Worm (Caenorhabditis elegans): ENCODE data around the gene pqn-82.
A peak's percentile ranks its signal among the peaks of the same experiment; 100 is the strongest.

pqn-82 gene

DNA sequence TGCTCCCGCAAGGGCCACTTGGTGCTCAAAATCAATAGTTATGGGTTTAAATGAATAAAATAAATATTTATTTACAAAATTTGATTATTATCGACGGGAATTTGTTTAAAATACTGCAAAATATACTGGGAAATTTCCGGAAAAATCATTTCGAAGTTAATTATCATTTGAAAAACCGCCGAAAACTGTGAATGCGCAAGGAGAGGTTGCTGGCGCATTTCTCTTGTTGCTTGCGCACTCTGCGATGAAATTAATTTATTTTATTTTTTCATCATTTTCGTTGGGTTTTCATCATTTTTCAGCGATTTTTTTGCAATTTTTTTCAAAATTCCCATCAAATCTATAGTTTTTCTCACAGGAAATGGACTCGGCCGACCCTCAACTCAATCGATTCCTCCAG, 10.7 kb downstream of the pqn-82 start, which contains the start of gene ddp-1 (continued):
- TF ChIP-seq nhr-90 (tag; optimal IDR thresholded peaks at IDR 0.05; ENCODE audit: poor library complexity): peak; percentile 98
- peak; percentile 85 for TF ChIP-seq nhr-77 (tag; optimal IDR thresholded peaks at IDR 0.05)
- peak; percentile 86 for TF ChIP-seq C04F5.9 (tag; optimal IDR thresholded peaks at IDR 0.05)
- peak; percentile 91 for TF ChIP-seq fos-1 (tag; optimal IDR thresholded peaks at IDR 0.05)
- peak; percentile 95 for TF ChIP-seq xbp-1 (tag; optimal IDR thresholded peaks at IDR 0.05)
- TF ChIP-seq fkh-4 (tag; optimal IDR thresholded peaks at IDR 0.05; ENCODE audit: borderline replicate concordance): peak; percentile 78
- peak; percentile 65 for TF ChIP-seq aha-1 (tag; optimal IDR thresholded peaks at IDR 0.05)
- peak; percentile 93 for TF ChIP-seq lin-14 (GFP tag; optimal IDR thresholded peaks at IDR 0.05)
- TF ChIP-seq nhr-11 (tag; optimal IDR thresholded peaks at IDR 0.05): peak; percentile 89
- TF ChIP-seq swsn-7 (tag; optimal IDR thresholded peaks at IDR 0.05): peak; percentile 96
- peak; percentile 92 for TF ChIP-seq sox-4 (tag; optimal IDR thresholded peaks at IDR 0.05)
- TF ChIP-seq egl-13 (tag; optimal IDR thresholded peaks at IDR 0.05): peak; percentile 93
- TF ChIP-seq pqm-1 (tag; optimal IDR thresholded peaks at IDR 0.05): peak; percentile 29
- peak; percentile 81 for TF ChIP-seq zag-1 (tag; optimal IDR thresholded peaks at IDR 0.05)
- TF ChIP-seq jun-1 (tag; optimal IDR thresholded peaks at IDR 0.05): peak; percentile 93
- peak; percentile 92 for TF ChIP-seq skn-1 (tag; optimal IDR thresholded peaks at IDR 0.05)
- TF ChIP-seq mep-1 (tag; optimal IDR thresholded peaks at IDR 0.05): peak; percentile 99
- peak; percentile 95 for TF ChIP-seq unc-86 (tag; optimal IDR thresholded peaks at IDR 0.05)
- peak; percentile 96 for TF ChIP-seq nhr-19 (GFP tag; conservative IDR thresholded peaks at IDR 0.05)
- peak; percentile 91 for TF ChIP-seq fkh-10 (GFP tag; optimal IDR thresholded peaks at IDR 0.05)
- TF ChIP-seq zip-4 (GFP tag; optimal IDR thresholded peaks at IDR 0.05): peak; percentile 93
- peak; percentile 90 for TF ChIP-seq mab-9 (GFP tag; IDR thresholded peaks at IDR 0.05)
- peak; percentile 97 for TF ChIP-seq aly-2 (tag; optimal IDR thresholded peaks at IDR 0.05)
- peak; percentile 97 for TF ChIP-seq C16A3.4 (tag; optimal IDR thresholded peaks at IDR 0.05)
- TF ChIP-seq lin-35 (GFP tag; optimal IDR thresholded peaks at IDR 0.05): peak; percentile 99 to 100
- no peak for TF ChIP-seq nhr-84 (tag; optimal IDR thresholded peaks at IDR 0.05)
- peak; percentile 99 for TF ChIP-seq nhr-85 (tag)
- TF ChIP-seq nhr-20 (tag; optimal IDR thresholded peaks at IDR 0.05): peak; percentile 94
- TF ChIP-seq lir-3 (tag; optimal IDR thresholded peaks at IDR 0.05; ENCODE audit: poor library complexity): no peak
- peak; percentile 77 for TF ChIP-seq snpc-4 (tag; optimal IDR thresholded peaks at IDR 0.05)
- TF ChIP-seq ces-1 (GFP tag; optimal IDR thresholded peaks at IDR 0.05): no peak
- TF ChIP-seq ceh-8 (GFP tag; optimal IDR thresholded peaks at IDR 0.05): peak; percentile 97
- peak; percentile 96 for TF ChIP-seq irx-1 (tag; optimal IDR thresholded peaks at IDR 0.05)
- TF ChIP-seq hlh-4 (tag; optimal IDR thresholded peaks at IDR 0.05): no peak
- TF ChIP-seq ceh-88 (GFP tag; IDR thresholded peaks at IDR 0.05): peak; percentile 83
- 0 out of 2 replicates have a peak, but pooled peaks have one; percentile 39 for TF ChIP-seq unc-98 (GFP tag; IDR thresholded peaks at IDR 0.05)
- TF ChIP-seq isw-1 (GFP tag; IDR thresholded peaks at IDR 0.05): peak; percentile 95
- peak; percentile 42 for TF ChIP-seq Y116A8C.19 (tag; optimal IDR thresholded peaks at IDR 0.05; ENCODE audit: borderline replicate concordance)
- peak; percentile 81 for TF ChIP-seq blmp-1 (tag; optimal IDR thresholded peaks at IDR 0.05)
- TF ChIP-seq lsy-2 (tag; optimal IDR thresholded peaks at IDR 0.05): peak; percentile 96 to 97
- TF ChIP-seq unc-30 (tag; optimal IDR thresholded peaks at IDR 0.05): peak; percentile 46
- peak; percentile 94 for TF ChIP-seq efl-3 (GFP tag; optimal IDR thresholded peaks at IDR 0.05)
- peak; percentile 97 for TF ChIP-seq nhr-71 (tag; optimal IDR thresholded peaks at IDR 0.05)
- peak; percentile 66 to 89 for TF ChIP-seq ztf-11 (tag; optimal IDR thresholded peaks at IDR 0.05)
- TF ChIP-seq nhr-47 (tag; optimal IDR thresholded peaks at IDR 0.05): peak; percentile 98
- peak; percentile 71 for TF ChIP-seq nhr-237 (tag; optimal IDR thresholded peaks at IDR 0.05)
- TF ChIP-seq sup-37 (GFP tag; optimal IDR thresholded peaks at IDR 0.05): peak; percentile 91
- TF ChIP-seq C34B4.2 (tag; optimal IDR thresholded peaks at IDR 0.05): peak; percentile 71
- TF ChIP-seq elt-2 (tag; optimal IDR thresholded peaks at IDR 0.05): peak; percentile 90
- TF ChIP-seq ama-1 (optimal IDR thresholded peaks at IDR 0.05): peak; percentile 91
- TF ChIP-seq dpl-1 (GFP tag; optimal IDR thresholded peaks at IDR 0.05): peak; percentile 99 to 100 (median 100)
- peak; percentile 75 for TF ChIP-seq F16B12.6 (tag; optimal IDR thresholded peaks at IDR 0.05)
- peak; percentile 91 for TF ChIP-seq pax-3 (tag; optimal IDR thresholded peaks at IDR 0.05)
